Worm (Caenorhabditis elegans) whole organism, L4/young adult: ENCODE data around the gene F56D6.8.

ENCODE experiments used
- W03F9.2 ChIP-seq: fragments of 150-350 bp; optimal IDR thresholded peaks from 2 replicates; lab custom pipeline; 2014; ENCODE audit warnings: missing biosample characterization, missing genetic modification characterization
- dao-5 ChIP-seq: sonication (generic microtip); optimal IDR thresholded peaks from 2 replicates; lab custom pipeline; 2016; ENCODE audit warnings: missing genotype, missing genetic modification characterization, moderate library complexity, missing compliant biosample characterization
- him-1 ChIP-seq: sonication (generic microtip); optimal IDR thresholded peaks from 2 replicates; lab custom pipeline; 2016; ENCODE audit warnings: missing genotype, missing genetic modification reagents, missing genetic modification characterization, missing compliant biosample characterization

DNA sequence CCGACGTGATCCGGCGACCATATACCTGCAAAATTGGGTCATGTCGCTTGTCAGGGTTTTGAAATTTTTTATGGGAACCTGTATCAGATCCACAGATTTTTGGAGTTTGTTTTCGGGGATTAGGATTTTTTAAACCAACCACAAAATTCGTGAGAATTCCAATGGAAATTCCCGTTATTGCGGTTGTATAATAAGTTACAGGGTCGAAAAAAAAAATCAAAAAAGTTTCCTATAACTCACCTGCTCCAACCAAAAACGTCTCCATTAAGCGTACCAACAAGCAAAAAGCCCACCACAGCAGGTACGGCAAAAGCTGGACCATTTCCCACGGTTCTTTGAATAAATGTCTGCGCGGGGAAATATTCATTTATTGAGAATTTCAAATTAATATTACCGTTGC lies 31.3 kb downstream of the F56D6.8 start:
- no peak for TF ChIP-seq W03F9.2 (tag; lab: Kevin White, UChicago)
- no peak for TF ChIP-seq dao-5 (tag; lab: Kevin White, UChicago)
- TF ChIP-seq him-1 (tag; lab: Kevin White, UChicago), result no peak
